Worm (Caenorhabditis elegans): Measurements from ENCODE around the gene K03B4.6.

DNA sequence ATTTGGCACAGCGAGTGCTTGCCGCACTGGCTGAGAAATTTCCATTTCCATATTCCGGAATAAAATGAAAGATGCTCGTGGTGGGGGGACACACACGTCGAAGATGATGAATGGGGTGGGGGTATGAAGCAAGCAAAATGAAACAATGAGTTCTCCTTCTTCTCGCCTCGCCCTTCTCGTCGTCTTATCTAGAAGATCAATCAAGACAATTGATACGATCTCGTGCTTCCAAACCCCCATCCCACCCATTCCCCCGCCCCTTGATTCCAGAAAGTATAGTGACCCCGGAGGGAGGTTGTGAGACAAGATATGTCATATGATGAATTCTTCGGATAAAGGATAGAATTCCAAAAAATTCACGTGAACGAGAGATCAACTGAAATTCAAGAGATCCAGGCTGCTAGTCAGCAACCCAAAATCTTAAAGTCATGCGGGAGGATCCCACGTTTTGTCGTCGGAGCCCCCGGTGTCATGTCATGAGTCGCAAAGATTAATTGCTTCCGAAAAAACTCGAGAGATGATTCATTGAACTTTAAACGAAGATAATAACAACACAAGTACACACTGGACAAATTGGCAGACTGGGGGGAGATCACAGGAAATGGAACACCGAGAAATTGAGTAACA lies 18.6 kb upstream of the K03B4.6 start:
- TF ChIP-seq elt-3 (tag; optimal IDR thresholded peaks at IDR 0.05) (no peak), unc-62 (GFP tag; optimal IDR thresholded peaks at IDR 0.05) (no peak)
